Fruit fly (Drosophila melanogaster) whole organism, embryonic: Measurements from ENCODE around the gene CG13056.

Experiments
- Ada2b ChIP-seq: fragments of 200-800 bp; sonication (Bioruptor generic); IDR thresholded peaks from 2 replicates; pipeline ENCODE4 v1.3.6; 2022; ENCODE audit warnings: missing biosample characterization, missing genetic modification characterization
- Adf1 ChIP-seq: fragments of 200-800 bp; sonication (Bioruptor generic); IDR thresholded peaks from 2 replicates; pipeline ENCODE4 v1.3.6; 2022; ENCODE audit warnings: missing biosample characterization, missing genetic modification characterization
- Antp ChIP-seq: fragments of 200-800 bp; sonication (Bioruptor generic); optimal IDR thresholded peaks from 3 replicates; lab custom pipeline; 2016; ENCODE audit warnings: missing biosample characterization, missing genetic modification characterization
- CG12659 ChIP-seq: fragments of 200-800 bp; sonication (Bioruptor generic); optimal IDR thresholded peaks from 3 replicates; lab custom pipeline; 2017; ENCODE audit warnings: mild to moderate bottlenecking, missing biosample characterization, missing genetic modification reagents, missing genetic modification characterization
- CG14441 ChIP-seq: fragments of 200-800 bp; sonication (Bioruptor generic); IDR thresholded peaks from 2 replicates; pipeline ENCODE4 v1.3.6; 2022; ENCODE audit warnings: missing biosample characterization, missing genetic modification characterization
- CG15011 ChIP-seq: fragments of 200-800 bp; sonication (Bioruptor generic); optimal IDR thresholded peaks from 3 replicates; lab custom pipeline; 2018; ENCODE audit warnings: missing biosample characterization, mild to moderate bottlenecking, missing genetic modification characterization
- CG15479 ChIP-seq: fragments of 200-800 bp; sonication (Bioruptor generic); optimal IDR thresholded peaks from 3 replicates; lab custom pipeline; 2019; ENCODE audit warnings: missing biosample characterization, mild to moderate bottlenecking, missing genetic modification characterization, moderate library complexity
- CG18599 ChIP-seq: fragments of 200-800 bp; sonication (Bioruptor generic); optimal IDR thresholded peaks from 3 replicates; lab custom pipeline; 2017; ENCODE audit warnings: missing biosample characterization, missing genetic modification characterization, mild to moderate bottlenecking, moderate library complexity, missing genetic modification reagents
- CG2120 ChIP-seq: fragments of 200-800 bp; sonication (Bioruptor generic); optimal IDR thresholded peaks from 3 replicates; lab custom pipeline; 2016; ENCODE audit warnings: missing biosample characterization, missing genetic modification characterization
- CG2678 ChIP-seq: fragments of 200-800 bp; sonication (Bioruptor generic); optimal IDR thresholded peaks from 3 replicates; lab custom pipeline; 2019; ENCODE audit warnings: missing biosample characterization, mild to moderate bottlenecking, missing genetic modification characterization, moderate library complexity
- CG32532 ChIP-seq: fragments of 200-800 bp; sonication (Bioruptor generic); IDR thresholded peaks from 2 replicates; pipeline ENCODE4 v1.3.6; 2022; ENCODE audit warnings: missing biosample characterization, missing genetic modification characterization
- CG32767 ChIP-seq: fragments of 200-800 bp; sonication (Bioruptor generic); IDR thresholded peaks from 2 replicates; pipeline ENCODE4 v1.3.6; 2022; ENCODE audit warnings: missing biosample characterization, missing genetic modification characterization
- CG32772 ChIP-seq: fragments of 200-800 bp; sonication (Bioruptor generic); IDR thresholded peaks from 2 replicates; pipeline ENCODE4 v1.3.6; 2022; ENCODE audit warnings: missing biosample characterization, missing genetic modification characterization
- CG34376 ChIP-seq: fragments of 200-800 bp; sonication (Bioruptor generic); optimal IDR thresholded peaks from 2 replicates; lab custom pipeline; 2018; ENCODE audit warnings: missing biosample characterization, mild to moderate bottlenecking, missing genetic modification characterization
- CG8290 ChIP-seq, 3 experiments: fragments of 200-800 bp; sonication (Bioruptor generic); optimal IDR thresholded peaks; 2 replicates each; lab custom pipeline; 2016 to 2019; ENCODE audit warnings: missing biosample characterization in 3 of 3, missing genetic modification characterization in 3 of 3, mild to moderate bottlenecking in 2 of 3, moderate library complexity in 1 of 3
- Dbx ChIP-seq: fragments of 200-800 bp; sonication (Bioruptor generic); IDR thresholded peaks from 3 replicates; pipeline ENCODE4 v1.3.6; 2022; ENCODE audit warnings: missing biosample characterization, missing genetic modification characterization
- Deaf1 ChIP-seq: fragments of 200-800 bp; optimal IDR thresholded peaks from 3 replicates; lab custom pipeline; 2019; ENCODE audit warnings: missing biosample characterization, mild to moderate bottlenecking, missing genetic modification characterization, moderate library complexity
- ERR ChIP-seq: fragments of 200-800 bp; sonication (Bioruptor generic); optimal IDR thresholded peaks from 2 replicates; lab custom pipeline; 2016; ENCODE audit warnings: missing biosample characterization, missing genetic modification characterization
- Fer1 ChIP-seq: fragments of 200-800 bp; sonication (Bioruptor generic); optimal IDR thresholded peaks from 2 replicates; lab custom pipeline; 2017; ENCODE audit warnings: missing biosample characterization, mild to moderate bottlenecking, missing genetic modification characterization
- Hmr ChIP-seq: fragments of 200-800 bp; sonication (Bioruptor generic); optimal IDR thresholded peaks from 3 replicates; lab custom pipeline; 2017; ENCODE audit warnings: mild to moderate bottlenecking, missing biosample characterization, missing genetic modification reagents, missing genetic modification characterization
- Hsf ChIP-seq: fragments of 200-800 bp; sonication (Bioruptor generic); optimal IDR thresholded peaks from 3 replicates; lab custom pipeline; 2016; ENCODE audit warnings: missing biosample characterization, missing genetic modification characterization
- Jarid2 ChIP-seq: fragments of 200-800 bp; sonication (Bioruptor generic); optimal IDR thresholded peaks from 3 replicates; lab custom pipeline; 2017; ENCODE audit warnings: mild to moderate bottlenecking, missing biosample characterization, missing genetic modification reagents, missing genetic modification characterization
- Med ChIP-seq: fragments of 200-800 bp; sonication (Bioruptor generic); peaks from one replicate; lab custom pipeline; 2016; ENCODE audit warnings: missing biosample characterization, missing genetic modification characterization, mild to moderate bottlenecking, inconsistent platforms, moderate library complexity
- Mrtf ChIP-seq: fragments of 200-800 bp; sonication (Bioruptor generic); IDR thresholded peaks from 3 replicates; pipeline ENCODE4 v1.3.6; 2022; ENCODE audit warnings: missing biosample characterization, missing genetic modification characterization
- Nf-YB ChIP-seq: fragments of 200-800 bp; sonication (Bioruptor generic); optimal IDR thresholded peaks from 3 replicates; lab custom pipeline; 2019; ENCODE audit warnings: missing biosample characterization, mild to moderate bottlenecking, missing genetic modification characterization, moderate library complexity
- Nf-YC ChIP-seq: fragments of 200-800 bp; optimal IDR thresholded peaks from 3 replicates; lab custom pipeline; 2019; ENCODE audit warnings: missing biosample characterization, mild to moderate bottlenecking, missing genetic modification characterization, moderate library complexity
- Pdp1 ChIP-seq, 2 experiments: fragments of 200-800 bp; sonication (Bioruptor generic); optimal IDR thresholded peaks; 3 replicates each; lab custom pipeline; 2016; ENCODE audit warnings: missing biosample characterization in 2 of 2, missing genetic modification characterization in 2 of 2, mild to moderate bottlenecking in 1 of 2, moderate library complexity in 1 of 2
- Taf1 ChIP-seq: fragments of 200-800 bp; sonication (Bioruptor generic); IDR thresholded peaks from 2 replicates; pipeline ENCODE4 v1.3.6; 2022; ENCODE audit warnings: missing biosample characterization, missing genetic modification characterization
- Xrp1 ChIP-seq: fragments of 200-800 bp; sonication (Bioruptor generic); IDR thresholded peaks from 2 replicates; pipeline ENCODE4 v1.3.6; 2022; ENCODE audit warnings: missing biosample characterization, missing genetic modification characterization
- btn ChIP-seq: fragments of 200-800 bp; sonication (Bioruptor generic); optimal IDR thresholded peaks from 2 replicates; lab custom pipeline; 2016; ENCODE audit warnings: missing biosample characterization, missing genetic modification characterization
- caup ChIP-seq: fragments of 200-800 bp; sonication (Bioruptor generic); optimal IDR thresholded peaks from 3 replicates; lab custom pipeline; 2017; ENCODE audit warnings: missing biosample characterization, mild to moderate bottlenecking, missing genetic modification characterization, moderate library complexity; ENCODE audit not compliant: severe bottlenecking
- fru ChIP-seq: fragments of >200 bp; optimal IDR thresholded peaks from 2 replicates; lab custom pipeline; 2017
- ftz-f1 ChIP-seq: fragments of 200-800 bp; sonication (Bioruptor generic); optimal IDR thresholded peaks from 2 replicates; lab custom pipeline; 2016; ENCODE audit warnings: missing biosample characterization, missing genetic modification characterization
- gcm2 ChIP-seq: fragments of 200-800 bp; sonication (Bioruptor generic); optimal IDR thresholded peaks from 2 replicates; lab custom pipeline; 2016; ENCODE audit warnings: missing biosample characterization, missing genetic modification characterization
- hkb ChIP-seq, 2 experiments: fragments of 200-800 bp in 1 of 2; fragments of >200 bp in 1 of 2; sonication (Bioruptor generic) in 1 of 2; IDR thresholded peaks in 1 of 2; optimal IDR thresholded peaks in 1 of 2; 2 replicates each; pipeline versions ENCODE4 v1.3.6 to Lab custom; 2017 to 2022; ENCODE audit warnings: missing biosample characterization in 1 of 2, missing genetic modification characterization in 1 of 2
- kni ChIP-seq: fragments of 200-800 bp; sonication (Bioruptor generic); optimal IDR thresholded peaks from 3 replicates; lab custom pipeline; 2017; ENCODE audit warnings: mild to moderate bottlenecking, missing biosample characterization, missing genetic modification reagents, missing genetic modification characterization
- lilli ChIP-seq: fragments of 200-800 bp; sonication (Bioruptor generic); optimal IDR thresholded peaks from 3 replicates; lab custom pipeline; 2016; ENCODE audit warnings: missing biosample characterization, missing genetic modification characterization
- onecut ChIP-seq: fragments of 200-800 bp; sonication (Bioruptor generic); IDR thresholded peaks from 2 replicates; pipeline ENCODE4 v1.3.6; 2022; ENCODE audit warnings: missing biosample characterization, missing genetic modification characterization
- rib ChIP-seq: fragments of 200-800 bp; sonication (Bioruptor generic); IDR thresholded peaks from 2 replicates; pipeline ENCODE4 v1.3.6; 2022; ENCODE audit warnings: missing biosample characterization, missing genetic modification characterization
- row ChIP-seq: fragments of 200-800 bp; sonication (Bioruptor generic); IDR thresholded peaks from 3 replicates; pipeline ENCODE4 v1.3.6; 2022; ENCODE audit warnings: missing biosample characterization, missing genetic modification characterization
- sens ChIP-seq: fragments of 200-800 bp; sonication (Bioruptor generic); peaks from one replicate; lab custom pipeline; 2016; ENCODE audit warnings: missing biosample characterization, missing genetic modification characterization
- slbo ChIP-seq: fragments of 200-800 bp; sonication (Bioruptor generic); IDR thresholded peaks from 2 replicates; pipeline ENCODE4 v1.3.6; 2022; ENCODE audit warnings: missing biosample characterization, missing genetic modification characterization
- sob ChIP-seq: fragments of 200-800 bp; sonication (Bioruptor generic); IDR thresholded peaks from 2 replicates; pipeline ENCODE4 v1.3.6; 2022; ENCODE audit warnings: missing biosample characterization, missing genetic modification characterization
- stwl ChIP-seq: fragments of 200-800 bp; sonication (Bioruptor generic); optimal IDR thresholded peaks from 3 replicates; lab custom pipeline; 2018; ENCODE audit warnings: missing biosample characterization, mild to moderate bottlenecking, missing genetic modification characterization, moderate library complexity
- sug ChIP-seq: fragments of 200-800 bp; optimal IDR thresholded peaks from 2 replicates; lab custom pipeline; 2019; ENCODE audit warnings: missing biosample characterization, mild to moderate bottlenecking, missing genetic modification characterization, moderate library complexity
- vnd ChIP-seq: fragments of 200-800 bp; sonication (Bioruptor generic); IDR thresholded peaks from 3 replicates; pipeline ENCODE4 v1.3.6; 2022; ENCODE audit warnings: missing biosample characterization, missing genetic modification characterization; ENCODE audit not compliant: partially characterized antibody

Gene CG13056

DNA sequence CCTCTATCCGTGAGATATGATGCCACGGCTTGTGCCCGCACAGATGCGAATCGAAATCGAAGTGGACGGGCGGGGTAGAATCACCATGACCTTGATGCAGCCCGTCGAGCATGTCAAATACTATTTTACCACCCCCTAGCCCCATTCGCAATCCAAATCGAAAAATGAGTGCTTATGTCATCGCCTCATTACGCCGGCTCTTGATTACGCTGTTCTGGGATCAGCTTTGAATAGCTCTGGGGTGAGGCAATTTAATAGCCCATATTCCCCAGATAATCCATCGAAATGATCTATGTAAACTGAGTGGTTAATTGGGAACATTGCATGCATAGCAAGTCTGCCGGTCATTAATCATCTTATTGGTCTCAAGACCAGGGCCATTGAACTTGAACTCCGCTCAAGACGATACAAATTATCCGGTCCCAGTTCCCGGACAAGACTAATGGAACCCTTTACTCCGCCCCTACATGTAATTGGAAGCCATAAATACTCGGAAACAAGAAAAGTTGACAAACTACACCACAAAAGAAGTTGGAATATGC is 24.1 kb downstream of the CG13056 start:
- TF ChIP-seq Pdp1 (GFP tag; optimal IDR thresholded peaks at IDR 0.05; lab: Kevin White, UChicago) (peak in 1 of 2 experiments; percentile 90), CG14441 (GFP tag; lab: Robert Waterston, UW) (0 out of 2 replicates have a peak, but pooled peaks have one; percentile 34), Xrp1 (GFP tag; lab: Robert Waterston, UW) (no peak)

DNA sequence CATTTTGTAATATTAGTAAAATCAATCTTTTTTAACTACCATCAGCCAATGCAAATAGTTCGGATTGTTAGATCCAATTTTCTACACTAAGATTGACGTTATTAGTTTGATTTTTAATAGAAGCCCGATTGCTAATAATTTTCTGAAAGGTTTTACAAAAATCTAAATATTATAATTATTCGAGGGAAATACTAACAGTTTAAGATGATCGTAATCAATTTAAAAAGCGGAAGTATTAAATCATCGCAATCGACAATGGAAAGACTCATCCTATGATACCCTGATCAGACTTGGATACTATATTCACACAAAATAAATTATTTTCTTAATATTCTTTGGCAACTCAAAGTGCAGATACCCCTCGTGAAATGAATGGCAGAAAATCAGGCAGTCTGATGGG is 24.7 kb downstream of the CG13056 start:
- TF ChIP-seq CG2120 (GFP tag; lab: Kevin White, UChicago) (peak; percentile 11), sens (peak; percentile 11), Med (peak; percentile 74), Taf1 (GFP tag; lab: Robert Waterston, UW) (0 out of 2 replicates have a peak, but pooled peaks have one; percentile 20), Nf-YB (GFP tag; lab: Kevin White, UChicago) (no peak), Jarid2 (GFP tag; lab: Kevin White, UChicago) (no peak), ERR (GFP tag; lab: Kevin White, UChicago) (no peak), row (0 out of 3 replicates have a peak, but pooled peaks have one; percentile 20), CG18599 (no peak)

DNA sequence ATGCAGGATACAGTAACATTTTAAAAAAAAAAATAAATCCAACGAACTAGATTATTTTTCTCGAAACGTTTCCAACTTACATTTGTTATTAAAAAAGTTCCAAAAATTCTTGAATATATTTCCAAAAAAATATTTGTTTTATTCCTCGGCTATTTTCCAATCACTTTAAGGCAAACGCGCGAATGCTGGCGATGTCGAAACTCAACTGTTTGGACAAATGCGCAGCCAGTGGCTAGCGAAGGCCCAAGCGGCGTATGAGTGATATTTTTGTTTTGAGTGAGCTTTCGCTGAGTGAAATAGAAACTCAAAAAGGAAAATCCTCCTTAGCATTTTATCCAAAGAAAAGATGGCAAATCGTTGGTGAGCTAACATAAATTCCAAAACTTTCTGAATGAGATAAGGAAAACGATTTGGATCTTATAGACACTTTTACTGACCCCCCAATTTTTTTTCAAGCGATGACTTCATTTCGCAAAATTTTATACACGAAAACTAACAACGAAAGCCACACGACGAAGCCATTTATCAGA is 26.2 kb downstream of the CG13056 start, which contains the start of gene ringer:
ringer (minus strand) TSS at position 210 of the 530 bp plus-strand sequence.
- TF ChIP-seq Antp (GFP tag; lab: Kevin White, UChicago) (no peak), lilli (GFP tag; lab: Kevin White, UChicago) (peak; percentile 31), CG8290 (GFP tag; optimal IDR thresholded peaks at IDR 0.05; lab: Kevin White, UChicago) (no peak), CG8290 (tag; optimal IDR thresholded peaks at IDR 0.05; lab: Kevin White, UChicago) (peak in 1 of 2 experiments; percentile 52), gcm2 (GFP tag; lab: Kevin White, UChicago) (no peak), CG12659 (GFP tag; lab: Kevin White, UChicago) (peak; percentile 8), Dbx (GFP tag; lab: Robert Waterston, UW) (0 out of 3 replicates have a peak, but pooled peaks have one; percentile 31), Fer1 (GFP tag; lab: Kevin White, UChicago) (peak; percentile 14), Hmr (GFP tag; lab: Kevin White, UChicago) (peak; percentile 48), slbo (0 out of 2 replicates have a peak, but pooled peaks have one; percentile 39), btn (GFP tag; lab: Kevin White, UChicago) (no peak), fru (no peak), vnd (GFP tag; lab: Robert Waterston, UW) (no peak), CG32767 (GFP tag; lab: Robert Waterston, UW) (no peak), CG15479 (GFP tag; lab: Kevin White, UChicago) (no peak), CG15011 (GFP tag; lab: Kevin White, UChicago) (no peak), Nf-YC (tag; lab: Kevin White, UChicago) (no peak), hkb (optimal IDR thresholded peaks at IDR 0.05; lab: Kevin White, UChicago) (no peak), hkb (GFP tag; IDR thresholded peaks at IDR 0.05; lab: Robert Waterston, UW) (no peak), Ada2b (GFP tag; lab: Robert Waterston, UW) (no peak), Mrtf (no peak), Deaf1 (tag; lab: Kevin White, UChicago) (peak; percentile 65), Adf1 (GFP tag; lab: Robert Waterston, UW) (peak; percentile 8; the same call in 1 of the 2 replicates), rib (GFP tag; lab: Robert Waterston, UW) (peak; percentile 47; the same call in 1 of the 2 replicates), sug (tag; lab: Kevin White, UChicago) (peak; percentile 25), CG34376 (GFP tag; lab: Kevin White, UChicago) (peak; percentile 35), Med (peak; percentile 58), ftz-f1 (GFP tag; lab: Kevin White, UChicago) (peak; percentile 9), kni (GFP tag; lab: Kevin White, UChicago) (no peak), caup (peak; percentile 1), stwl (tag; lab: Kevin White, UChicago) (no peak), CG32772 (GFP tag; lab: Robert Waterston, UW) (no peak), sob (0 out of 2 replicates have a peak, but pooled peaks have one; percentile 21), onecut (no peak), Hsf (GFP tag; lab: Kevin White, UChicago) (no peak), CG2678 (peak; percentile 16), CG32532 (GFP tag; lab: Robert Waterston, UW) (peak; percentile 34; the same call in 1 of the 2 replicates)
